Fruit fly (Drosophila melanogaster): Measurements from ENCODE around the gene Tm2.

DNA sequence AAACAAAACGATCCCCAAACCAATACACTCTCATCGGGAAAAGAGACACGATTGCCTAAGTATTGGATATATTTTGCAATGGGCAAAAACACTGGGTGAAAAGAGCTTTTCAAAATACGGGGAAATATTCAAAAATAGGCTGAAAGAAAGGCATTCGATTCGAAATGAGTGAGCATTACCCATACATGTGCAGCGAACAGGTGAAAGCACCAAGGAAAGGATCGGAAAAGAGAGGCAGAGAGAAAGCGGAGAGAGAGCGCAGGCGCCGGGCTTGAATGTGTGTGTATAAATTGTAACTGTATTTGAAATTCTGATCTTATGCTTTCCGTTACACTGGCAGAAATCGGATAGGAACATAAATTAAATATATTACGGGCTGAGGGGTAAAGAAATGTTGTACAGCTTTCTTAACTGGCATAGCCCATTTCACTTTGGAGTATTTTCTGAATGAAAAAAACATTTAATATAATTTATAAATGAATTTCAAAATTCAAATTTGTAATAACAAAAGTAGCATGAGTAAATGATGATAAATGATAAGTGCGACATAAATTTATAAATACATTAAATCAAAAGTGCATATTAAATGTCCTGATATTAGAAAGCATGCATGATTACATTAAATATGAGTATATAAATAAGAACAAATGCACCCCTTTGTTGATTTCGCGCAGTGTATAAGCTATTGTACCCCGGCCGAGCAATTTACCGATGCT is 29.2 kb upstream of the Tm2 start:
- TF ChIP-seq CG8478 (optimal IDR thresholded peaks at IDR 0.05) (no peak), CTCF (optimal IDR thresholded peaks at IDR 0.05) (no peak)
